Fruit fly (Drosophila melanogaster): Measurements from ENCODE around the gene Efa6.
A peak's percentile ranks its signal among the peaks of the same experiment; 100 is the strongest.

Gene Efa6

DNA sequence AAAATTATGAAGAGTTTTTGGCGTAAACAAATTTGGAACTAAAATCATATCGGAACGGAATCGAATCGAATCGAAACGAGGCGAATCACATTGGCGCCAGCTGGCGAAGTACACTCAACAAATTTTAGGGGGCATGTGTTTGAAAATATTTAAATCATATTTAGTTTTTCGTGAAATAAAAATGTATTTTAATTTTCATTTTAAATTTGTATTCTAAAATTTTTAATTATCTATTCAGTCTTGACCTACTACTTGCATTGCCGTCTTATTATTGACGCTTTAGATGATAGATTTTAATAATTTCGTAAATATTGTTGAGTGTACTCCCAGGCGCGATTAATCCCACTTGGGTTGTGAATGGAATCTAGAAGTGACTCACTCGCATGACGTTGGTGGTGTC is 41.6 kb downstream of the Efa6 start (continued):
- TF ChIP-seq so (GFP tag; IDR thresholded peaks at IDR 0.05) (no peak), CG4360 (GFP tag; IDR thresholded peaks at IDR 0.05) (no peak), dysf (GFP tag; IDR thresholded peaks at IDR 0.05) (no peak), corto (GFP tag; optimal IDR thresholded peaks at IDR 0.05) (no peak), Mes4 (GFP tag; optimal IDR thresholded peaks at IDR 0.05) (no peak), CG6654 (GFP tag; optimal IDR thresholded peaks at IDR 0.05) (no peak), CG8944 (GFP tag; optimal IDR thresholded peaks at IDR 0.05) (no peak), CG12391 (tag; optimal IDR thresholded peaks at IDR 0.05) (peak; percentile 19), CG1647 (GFP tag; optimal IDR thresholded peaks at IDR 0.05) (no peak), Rfx (GFP tag; IDR thresholded peaks at IDR 0.05) (no peak), Eip74EF (GFP tag; optimal IDR thresholded peaks at IDR 0.05) (peak in 1 of 2 experiments; percentile 16), tap (tag; optimal IDR thresholded peaks at IDR 0.05) (no peak), sens (GFP tag) (no peak), tna (GFP tag; IDR thresholded peaks at IDR 0.05; ENCODE audit: partially characterized antibody) (no peak), gem (tag; optimal IDR thresholded peaks at IDR 0.05) (peak; percentile 62), CG9609 (GFP tag; optimal IDR thresholded peaks at IDR 0.05) (no peak), Sry-β (GFP tag; optimal IDR thresholded peaks at IDR 0.05) (no peak), Awh (GFP tag; IDR thresholded peaks at IDR 0.05) (no peak), CG2712 (tag; optimal IDR thresholded peaks at IDR 0.05) (peak; percentile 24), tin (GFP tag; optimal IDR thresholded peaks at IDR 0.05) (no peak), kay (GFP tag; optimal IDR thresholded peaks at IDR 0.05) (no peak), CG4617 (GFP tag; optimal IDR thresholded peaks at IDR 0.05; ENCODE audit: borderline replicate concordance) (no peak), Meics (GFP tag; optimal IDR thresholded peaks at IDR 0.05) (peak; percentile 11), CG12769 (tag; optimal IDR thresholded peaks at IDR 0.05) (no peak), HLH54F (GFP tag; optimal IDR thresholded peaks at IDR 0.05) (no peak), trem (tag; optimal IDR thresholded peaks at IDR 0.05) (no peak), Hr39 (optimal IDR thresholded peaks at IDR 0.05) (no peak), CG6272 (GFP tag; IDR thresholded peaks at IDR 0.05) (no peak), CG5245 (GFP tag; optimal IDR thresholded peaks at IDR 0.05) (no peak), az2 (GFP tag; optimal IDR thresholded peaks at IDR 0.05) (no peak), Sry-δ (GFP tag; optimal IDR thresholded peaks at IDR 0.05) (no peak)

DNA sequence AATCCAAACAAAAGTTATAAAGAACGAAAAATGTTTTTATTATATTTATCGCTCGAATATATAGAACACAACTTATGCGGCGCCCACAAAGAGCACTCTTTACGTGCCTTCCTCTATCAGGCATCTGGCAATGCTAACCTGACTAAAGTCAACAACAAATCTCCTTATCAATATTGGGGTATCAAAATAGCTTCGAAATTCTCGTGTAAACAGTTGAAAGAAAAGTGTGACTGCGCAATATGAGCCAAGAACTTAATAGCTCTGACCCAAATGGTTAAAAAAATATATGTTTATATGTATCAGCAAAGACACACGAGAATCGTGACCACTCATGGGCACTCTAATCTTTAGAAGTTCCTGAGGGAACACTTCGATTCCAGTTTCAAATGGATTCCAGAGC is 43.6 kb downstream of the Efa6 start:
- TF ChIP-seq Hmr (GFP tag; optimal IDR thresholded peaks at IDR 0.05) = peak; percentile 48
- TF ChIP-seq pzg (GFP tag; optimal IDR thresholded peaks at IDR 0.05) = no peak
- TF ChIP-seq YL-1 (GFP tag; optimal IDR thresholded peaks at IDR 0.05) = no peak
- no peak for TF ChIP-seq CG32532 (GFP tag; IDR thresholded peaks at IDR 0.05)
- no peak for TF ChIP-seq CG14441 (GFP tag; IDR thresholded peaks at IDR 0.05)
- no peak for TF ChIP-seq HmgD (GFP tag; optimal IDR thresholded peaks at IDR 0.05)
- no peak for TF ChIP-seq CG2202 (tag; optimal IDR thresholded peaks at IDR 0.05)
- TF ChIP-seq CG12744 (GFP tag; optimal IDR thresholded peaks at IDR 0.05) = no peak
- TF ChIP-seq lmd (GFP tag; IDR thresholded peaks at IDR 0.05) = no peak
- TF ChIP-seq CG15073 (GFP tag; optimal IDR thresholded peaks at IDR 0.05) = no peak
- TF ChIP-seq CG14050 (GFP tag; IDR thresholded peaks at IDR 0.05) = no peak
- no peak for TF ChIP-seq pum (GFP tag; optimal IDR thresholded peaks at IDR 0.05)
- TF ChIP-seq CG12155 (GFP tag; optimal IDR thresholded peaks at IDR 0.05) = no peak
- no peak for TF ChIP-seq CG9437 (GFP tag; optimal IDR thresholded peaks at IDR 0.05)
- TF ChIP-seq Hey (tag; optimal IDR thresholded peaks at IDR 0.05) = peak; percentile 44
- peak; percentile 31 for TF ChIP-seq CG17912 (GFP tag; optimal IDR thresholded peaks at IDR 0.05)
- peak; percentile 22 for TF ChIP-seq CG2678 (tag; optimal IDR thresholded peaks at IDR 0.05)
- TF ChIP-seq org-1 (GFP tag; optimal IDR thresholded peaks at IDR 0.05) = peak; percentile 29
- no peak for TF ChIP-seq bbx (GFP tag; IDR thresholded peaks at IDR 0.05; ENCODE audit: partially characterized antibody)
- TF ChIP-seq usp (GFP tag; optimal IDR thresholded peaks at IDR 0.05) = no peak
- TF ChIP-seq CG34376 (GFP tag; optimal IDR thresholded peaks at IDR 0.05) = no peak
- no peak for TF ChIP-seq CG1602 (GFP tag; optimal IDR thresholded peaks at IDR 0.05)
- peak; percentile 36 for TF ChIP-seq CG10209 (GFP tag; optimal IDR thresholded peaks at IDR 0.05)
- no peak for TF ChIP-seq Atf-2 (GFP tag; optimal IDR thresholded peaks at IDR 0.05)
